Fruit fly (Drosophila melanogaster): ENCODE measurements around the gene gzl.
A peak's percentile ranks its signal among the peaks of the same experiment; 100 is the strongest.

gzl gene

DNA sequence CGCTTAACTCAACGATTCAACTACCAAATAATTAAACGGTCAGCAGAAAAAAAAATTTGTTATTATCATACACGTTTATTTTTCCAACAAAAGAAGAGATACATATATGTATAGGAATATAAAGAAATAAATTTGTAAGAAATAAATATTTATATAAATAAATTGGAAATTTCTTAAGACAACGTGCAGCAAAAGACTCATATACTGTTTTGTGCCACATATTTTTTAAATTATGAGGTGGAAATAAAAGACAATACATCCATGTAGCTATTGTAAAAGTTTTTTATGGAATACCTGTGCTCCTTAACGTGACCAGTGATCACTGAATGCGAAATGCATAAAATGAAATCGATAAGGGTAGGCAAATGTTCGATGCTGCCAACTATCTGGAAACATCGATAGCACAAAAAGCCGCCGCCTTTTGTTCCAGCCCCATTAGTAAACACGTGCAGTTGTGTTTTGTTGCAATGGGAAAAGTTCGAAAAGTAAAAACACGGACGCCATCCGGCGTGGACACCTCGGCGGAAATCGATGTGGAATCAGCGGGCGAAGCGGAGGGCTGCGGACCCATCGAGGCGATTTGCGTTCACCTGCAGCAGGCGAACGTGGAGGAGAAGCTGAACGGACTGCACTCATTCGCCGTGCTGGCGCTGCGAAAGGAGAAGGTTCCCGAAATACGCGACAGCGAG is 14.0 kb upstream of the gzl start, which contains the start of gene CG10286 (continued):
- TF ChIP-seq CG14860 (GFP tag; IDR thresholded peaks at IDR 0.05; ENCODE audit: partially characterized antibody) (0 out of 3 replicates have a peak, but pooled peaks have one; percentile 54), lilli (GFP tag; optimal IDR thresholded peaks at IDR 0.05) (peak; percentile 2), Sry-β (GFP tag; optimal IDR thresholded peaks at IDR 0.05) (peak; percentile 15), CG31441 (GFP tag; IDR thresholded peaks at IDR 0.05) (peak; percentile 83), CG6689 (GFP tag; IDR thresholded peaks at IDR 0.05) (peak; percentile 48; the same call in 1 of the 2 replicates), Asciz (GFP tag; optimal IDR thresholded peaks at IDR 0.05) (no peak), tap (tag; optimal IDR thresholded peaks at IDR 0.05) (peak; percentile 61), PHDP (tag; optimal IDR thresholded peaks at IDR 0.05) (peak; percentile 58), CG10267 (tag; optimal IDR thresholded peaks at IDR 0.05) (peak; percentile 55), CG2875 (GFP tag; optimal IDR thresholded peaks at IDR 0.05) (peak; percentile 1), CG13296 (GFP tag; optimal IDR thresholded peaks at IDR 0.05) (peak; percentile 32), Dref (GFP tag; IDR thresholded peaks at IDR 0.05) (peak; percentile 91), CG15514 (GFP tag; optimal IDR thresholded peaks at IDR 0.05) (peak; percentile 57), Gsc (GFP tag; IDR thresholded peaks at IDR 0.05) (no peak), CG6791 (GFP tag; IDR thresholded peaks at IDR 0.05; ENCODE audit: partially characterized antibody) (peak; percentile 79), phol (tag; optimal IDR thresholded peaks at IDR 0.05) (peak; percentile 30), Opbp (GFP tag; IDR thresholded peaks at IDR 0.05; ENCODE audit: partially characterized antibody) (peak; percentile 83), Hmr (GFP tag; optimal IDR thresholded peaks at IDR 0.05) (peak; percentile 48), zfh2 (GFP tag; optimal IDR thresholded peaks at IDR 0.05) (peak; percentile 8), al (GFP tag; IDR thresholded peaks at IDR 0.05) (no peak), CG13624 (GFP tag; optimal IDR thresholded peaks at IDR 0.05) (peak; percentile 13), sr (GFP tag; IDR thresholded peaks at IDR 0.05) (no peak), unc-4 (GFP tag; IDR thresholded peaks at IDR 0.05; ENCODE audit: partially characterized antibody) (peak; percentile 68), CG11456 (GFP tag; IDR thresholded peaks at IDR 0.05) (0 out of 3 replicates have a peak, but pooled peaks have one; percentile 7), H2.0 (GFP tag; IDR thresholded peaks at IDR 0.05) (peak; percentile 31; the same call in 1 of the 2 replicates), stc (GFP tag; IDR thresholded peaks at IDR 0.05) (no peak), CG5180 (GFP tag; optimal IDR thresholded peaks at IDR 0.05) (no peak), wdn (GFP tag; IDR thresholded peaks at IDR 0.05) (no peak), CG17186 (GFP tag; optimal IDR thresholded peaks at IDR 0.05) (no peak), Bgb (GFP tag; IDR thresholded peaks at IDR 0.05; ENCODE audit: partially characterized antibody) (peak; percentile 85), dysf (GFP tag; IDR thresholded peaks at IDR 0.05) (peak; percentile 20; the same call in 2 of the 3 replicates), rib (GFP tag; IDR thresholded peaks at IDR 0.05) (peak; percentile 11; the same call in 1 of the 2 replicates), row (GFP tag; IDR thresholded peaks at IDR 0.05) (peak; percentile 65), onecut (GFP tag; IDR thresholded peaks at IDR 0.05) (peak; percentile 57), Hsf (GFP tag; optimal IDR thresholded peaks at IDR 0.05) (peak; percentile 1), CG17829 (tag; optimal IDR thresholded peaks at IDR 0.05) (peak; percentile 69), MESR4 (GFP tag; optimal IDR thresholded peaks at IDR 0.05) (peak; percentile 60), CG6813 (GFP tag; optimal IDR thresholded peaks at IDR 0.05) (peak; percentile 47), wek (GFP tag; optimal IDR thresholded peaks at IDR 0.05) (peak; percentile 77), Ssrp (tag; optimal IDR thresholded peaks at IDR 0.05) (peak; percentile 31), so (GFP tag; IDR thresholded peaks at IDR 0.05) (0 out of 3 replicates have a peak, but pooled peaks have one; percentile 13), CG32772 (GFP tag; IDR thresholded peaks at IDR 0.05) (no peak), mld (GFP tag; IDR thresholded peaks at IDR 0.05; ENCODE audit: partially characterized antibody) (0 out of 3 replicates have a peak, but pooled peaks have one; percentile 18), HLH3B (GFP tag; IDR thresholded peaks at IDR 0.05) (peak; percentile 17; the same call in 1 of the 2 replicates), Hr3 (GFP tag; optimal IDR thresholded peaks at IDR 0.05) (peak; percentile 20), cg (GFP tag; optimal IDR thresholded peaks at IDR 0.05) (no peak), trem (tag; optimal IDR thresholded peaks at IDR 0.05) (peak; percentile 87), CG9437 (GFP tag; optimal IDR thresholded peaks at IDR 0.05) (peak; percentile 39)
